Worm (Caenorhabditis elegans) whole organism, L1 larva: ENCODE results near the gene F57F4.1.

Experiments used
- C16A3.4 ChIP-seq: fragments of 150-350 bp; optimal IDR thresholded peaks from 2 replicates; lab custom pipeline; 2014; ENCODE audit warnings: missing biosample characterization, missing genetic modification characterization
- C34B4.2 ChIP-seq: sonication (generic microtip); optimal IDR thresholded peaks from 2 replicates; lab custom pipeline; 2017; ENCODE audit warnings: mild to moderate bottlenecking, missing genetic modification characterization, missing compliant biosample characterization
- F16B12.6 ChIP-seq: fragments of 150-350 bp; optimal IDR thresholded peaks from 2 replicates; lab custom pipeline; 2014; ENCODE audit warnings: missing biosample characterization, missing genetic modification characterization
- Y116A8C.19 ChIP-seq: sonication (generic microtip); optimal IDR thresholded peaks from 2 replicates; lab custom pipeline; 2016; ENCODE audit warnings: missing compliant biosample characterization, missing genetic modification characterization, borderline replicate concordance
- aha-1 ChIP-seq: fragments of 150-350 bp; optimal IDR thresholded peaks from 2 replicates; lab custom pipeline; 2014; ENCODE audit warnings: missing biosample characterization, missing genetic modification characterization
- alr-1 ChIP-seq: fragments of 200-800 bp; sonication (Bioruptor generic); optimal IDR thresholded peaks from 2 replicates; lab custom pipeline; 2018; ENCODE audit warnings: borderline replicate concordance, mild to moderate bottlenecking, missing genetic modification characterization, missing compliant biosample characterization
- ama-1 ChIP-seq: fragments of 150-350 bp; optimal IDR thresholded peaks from 2 replicates; lab custom pipeline; 2014
- blmp-1 ChIP-seq: fragments of 150-350 bp; optimal IDR thresholded peaks from 2 replicates; lab custom pipeline; 2014; ENCODE audit warnings: missing biosample characterization, missing genetic modification characterization
- ceh-63 ChIP-seq: fragments of 200-800 bp; sonication (Bioruptor generic); optimal IDR thresholded peaks from 2 replicates; lab custom pipeline; 2018; ENCODE audit warnings: mild to moderate bottlenecking, missing genetic modification characterization, missing compliant biosample characterization
- ceh-88 ChIP-seq: fragments of 200-800 bp; sonication (Bioruptor generic); IDR thresholded peaks from 2 replicates; pipeline ENCODE4 v1.3.6; 2022; ENCODE audit warnings: missing genetic modification characterization, missing compliant biosample characterization
- ceh-90 ChIP-seq: sonication (generic microtip); optimal IDR thresholded peaks from 2 replicates; lab custom pipeline; 2016; ENCODE audit warnings: missing genetic modification characterization, missing compliant biosample characterization
- ces-1 ChIP-seq: fragments of 150-350 bp; optimal IDR thresholded peaks from 2 replicates; lab custom pipeline; 2014; ENCODE audit warnings: missing biosample characterization, missing genetic modification reagents, missing genetic modification characterization
- dpl-1 ChIP-seq, 3 experiments: fragments of 150-350 bp in 2 of 3; sonication (generic microtip) in 1 of 3; optimal IDR thresholded peaks; 2 replicates each; lab custom pipeline; 2014 to 2017; ENCODE audit warnings: missing biosample characterization in 3 of 3, missing genetic modification characterization in 3 of 3, missing genetic modification reagents in 3 of 3
- efl-3 ChIP-seq: fragments of 200-800 bp; sonication (Bioruptor generic); optimal IDR thresholded peaks from 2 replicates; lab custom pipeline; 2018; ENCODE audit warnings: mild to moderate bottlenecking, missing genetic modification characterization, missing compliant biosample characterization
- egl-13 ChIP-seq: sonication (generic microtip); optimal IDR thresholded peaks from 2 replicates; lab custom pipeline; 2016; ENCODE audit warnings: missing genotype, missing genetic modification reagents, missing genetic modification characterization, missing compliant biosample characterization
- egl-27 ChIP-seq, 2 experiments: fragments of 150-350 bp in 1 of 2; sonication (generic microtip); optimal IDR thresholded peaks; 3 replicates each; lab custom pipeline; 2017 to 2018; ENCODE audit warnings: missing biosample characterization in 2 of 2, missing genetic modification characterization in 2 of 2, missing genetic modification reagents in 2 of 2
- elt-3 ChIP-seq, 6 experiments: fragments of 150-350 bp in 1 of 6; sonication (generic microtip); optimal IDR thresholded peaks; 2 replicates each; lab custom pipeline; 2017 to 2018; ENCODE audit warnings: missing biosample characterization in 6 of 6, missing genetic modification characterization in 6 of 6, inconsistent platforms in 1 of 6
- fkh-10 ChIP-seq: sonication (generic microtip); optimal IDR thresholded peaks from 2 replicates; lab custom pipeline; 2017; ENCODE audit warnings: missing biosample characterization, missing genetic modification reagents, missing genetic modification characterization
- fos-1 ChIP-seq: fragments of 150-350 bp; optimal IDR thresholded peaks from 2 replicates; lab custom pipeline; 2014; ENCODE audit warnings: missing biosample characterization, missing genetic modification characterization
- grh-1 ChIP-seq: fragments of 200-800 bp; sonication (Bioruptor generic); IDR thresholded peaks from 2 replicates; pipeline ENCODE4 v1.3.6; 2022; ENCODE audit warnings: missing genetic modification reagents, missing genetic modification characterization, missing compliant biosample characterization
- hlh-17 ChIP-seq: fragments of 200-800 bp; sonication (Bioruptor generic); optimal IDR thresholded peaks from 2 replicates; lab custom pipeline; 2018; ENCODE audit warnings: missing genetic modification characterization, mild to moderate bottlenecking, missing compliant biosample characterization, moderate library complexity, borderline replicate concordance
- irx-1 ChIP-seq: sonication (generic microtip); optimal IDR thresholded peaks from 2 replicates; lab custom pipeline; 2016; ENCODE audit warnings: missing genetic modification characterization, missing compliant biosample characterization
- isw-1 ChIP-seq: fragments of 200-800 bp; sonication (Bioruptor generic); IDR thresholded peaks from 2 replicates; pipeline ENCODE4 v1.3.6; 2022; ENCODE audit warnings: missing genetic modification characterization, missing compliant biosample characterization
- jun-1 ChIP-seq: fragments of 150-350 bp; optimal IDR thresholded peaks from 2 replicates; lab custom pipeline; 2014; ENCODE audit warnings: missing biosample characterization, missing genetic modification reagents, missing genetic modification characterization
- lin-13 ChIP-seq: fragments of 150-350 bp; optimal IDR thresholded peaks from 2 replicates; lab custom pipeline; 2014; ENCODE audit warnings: missing biosample characterization, missing genetic modification reagents, missing genetic modification characterization
- lin-15B ChIP-seq: fragments of 150-350 bp; sonication (generic microtip); optimal IDR thresholded peaks from 3 replicates; lab custom pipeline; 2014; ENCODE audit warnings: missing biosample characterization, missing genetic modification characterization
- mab-9 ChIP-seq: fragments of 200-800 bp; sonication (Bioruptor generic); IDR thresholded peaks from 2 replicates; pipeline ENCODE4 v1.3.6; 2022; ENCODE audit warnings: missing genetic modification reagents, missing genetic modification characterization, missing compliant biosample characterization
- mdl-1 ChIP-seq, 2 experiments: fragments of 150-350 bp; optimal IDR thresholded peaks; 2 replicates each; lab custom pipeline; 2014 to 2017; ENCODE audit warnings: missing biosample characterization in 2 of 2, missing genetic modification characterization in 2 of 2, inconsistent platforms in 1 of 2
- mef-2 ChIP-seq: fragments of 150-350 bp; optimal IDR thresholded peaks from 2 replicates; lab custom pipeline; 2014; ENCODE audit warnings: missing biosample characterization, missing genetic modification characterization
- nhr-11 ChIP-seq: fragments of 150-350 bp; optimal IDR thresholded peaks from 2 replicates; lab custom pipeline; 2014; ENCODE audit warnings: missing biosample characterization, missing genetic modification characterization
- nhr-20 ChIP-seq: sonication (generic microtip); optimal IDR thresholded peaks from 2 replicates; lab custom pipeline; 2016; ENCODE audit warnings: mild to moderate bottlenecking, missing genetic modification characterization, missing compliant biosample characterization
- nhr-47 ChIP-seq: sonication (generic microtip); optimal IDR thresholded peaks from 2 replicates; lab custom pipeline; 2016; ENCODE audit warnings: mild to moderate bottlenecking, missing genetic modification characterization, moderate library complexity, missing compliant biosample characterization
- nhr-71 ChIP-seq: sonication (generic microtip); optimal IDR thresholded peaks from 2 replicates; lab custom pipeline; 2016; ENCODE audit warnings: mild to moderate bottlenecking, missing genetic modification characterization, moderate library complexity, missing compliant biosample characterization
- nhr-76 ChIP-seq: sonication (generic microtip); optimal IDR thresholded peaks from 2 replicates; lab custom pipeline; 2017; ENCODE audit warnings: missing biosample characterization, missing genetic modification characterization
- nhr-77 ChIP-seq: fragments of 150-350 bp; optimal IDR thresholded peaks from 2 replicates; lab custom pipeline; 2014; ENCODE audit warnings: missing biosample characterization, missing genetic modification characterization
- nhr-85 ChIP-seq: sonication (generic microtip); peaks from one replicate; lab custom pipeline; 2016; ENCODE audit warnings: missing genetic modification characterization, inconsistent platforms, missing compliant biosample characterization
- nhr-90 ChIP-seq: sonication (generic microtip); optimal IDR thresholded peaks from 2 replicates; lab custom pipeline; 2016; ENCODE audit warnings: mild to moderate bottlenecking, missing genetic modification characterization, missing compliant biosample characterization; ENCODE audit not compliant: poor library complexity
- pax-3 ChIP-seq: fragments of 200-800 bp; sonication (Bioruptor generic); optimal IDR thresholded peaks from 2 replicates; lab custom pipeline; 2018; ENCODE audit warnings: mild to moderate bottlenecking, missing genetic modification characterization, moderate library complexity, missing compliant biosample characterization
- pqm-1 ChIP-seq: sonication (generic microtip); optimal IDR thresholded peaks from 3 replicates; lab custom pipeline; 2017; ENCODE audit warnings: missing biosample characterization, missing genetic modification characterization
- rnt-1 ChIP-seq: sonication (generic microtip); optimal IDR thresholded peaks from 2 replicates; lab custom pipeline; 2016; ENCODE audit warnings: mild to moderate bottlenecking, missing genetic modification characterization, moderate library complexity, missing compliant biosample characterization
- skn-1 ChIP-seq: fragments of 150-350 bp; optimal IDR thresholded peaks from 2 replicates; lab custom pipeline; 2014; ENCODE audit warnings: missing biosample characterization, missing genetic modification characterization
- snpc-4 ChIP-seq: fragments of 150-350 bp; optimal IDR thresholded peaks from 2 replicates; lab custom pipeline; 2014; ENCODE audit warnings: missing biosample characterization, missing genetic modification characterization
- snu-23 ChIP-seq: sonication (generic microtip); optimal IDR thresholded peaks from 2 replicates; lab custom pipeline; 2016; ENCODE audit warnings: missing genetic modification characterization, missing compliant biosample characterization
- sptf-1 ChIP-seq: fragments of 150-350 bp; optimal IDR thresholded peaks from 2 replicates; lab custom pipeline; 2014; ENCODE audit warnings: missing biosample characterization, missing genetic modification characterization
- sup-37 ChIP-seq: fragments of 200-800 bp; sonication (Bioruptor generic); optimal IDR thresholded peaks from 2 replicates; lab custom pipeline; 2018; ENCODE audit warnings: mild to moderate bottlenecking, missing genetic modification characterization, missing compliant biosample characterization
- tbx-2 ChIP-seq: sonication (generic microtip); optimal IDR thresholded peaks from 2 replicates; lab custom pipeline; 2016; ENCODE audit warnings: missing genetic modification characterization, missing compliant biosample characterization
- unc-86 ChIP-seq: sonication (generic microtip); optimal IDR thresholded peaks from 2 replicates; lab custom pipeline; 2016; ENCODE audit warnings: missing genetic modification characterization, missing compliant biosample characterization
- xbp-1 ChIP-seq: sonication (generic microtip); optimal IDR thresholded peaks from 2 replicates; lab custom pipeline; 2016; ENCODE audit warnings: missing genetic modification characterization, missing compliant biosample characterization
- zag-1 ChIP-seq: fragments of 150-350 bp; optimal IDR thresholded peaks from 2 replicates; lab custom pipeline; 2014; ENCODE audit warnings: missing biosample characterization, missing genetic modification characterization
- zip-4 ChIP-seq: fragments of 200-800 bp; sonication (Bioruptor generic); optimal IDR thresholded peaks from 2 replicates; lab custom pipeline; 2018; ENCODE audit warnings: mild to moderate bottlenecking, missing genetic modification characterization, moderate library complexity, missing compliant biosample characterization
- ztf-11 ChIP-seq, 2 experiments: sonication (generic microtip); optimal IDR thresholded peaks; 2 replicates each; lab custom pipeline; 2016 to 2017; ENCODE audit warnings: missing genetic modification characterization in 2 of 2, missing biosample characterization in 1 of 2, missing compliant biosample characterization in 1 of 2
- ztf-4 ChIP-seq: fragments of 150-350 bp; optimal IDR thresholded peaks from 2 replicates; lab custom pipeline; 2014; ENCODE audit warnings: missing biosample characterization, missing genetic modification characterization

Gene F57F4.1

ce11 chrV:6433446-6434178, 43.3 kb downstream of the F57F4.1 start, which contains the start of the genes gad-1 and erfa-1:
Gene gad-1 (minus strand): TSS chrV:6433496.
Gene erfa-1 (plus strand): TSS chrV:6434128.
- TF ChIP-seq ama-1 (lab: Kevin White, UChicago) (no peak), nhr-20 (tag; lab: Kevin White, UChicago) (peak; percentile 68), C16A3.4 (tag; lab: Kevin White, UChicago) (peak; percentile 72), C34B4.2 (tag; lab: Kevin White, UChicago) (no peak), nhr-11 (no peak), ceh-88 (no peak), sup-37 (no peak), fkh-10 (GFP tag; lab: Kevin White, UChicago) (no peak), ceh-63 (no peak), skn-1 (peak; percentile 66), nhr-85 (peak; percentile 74), lin-15B (tag; lab: Kevin White, UChicago) (peak; percentile 89), pqm-1 (tag; lab: Kevin White, UChicago) (no peak), ztf-11 (tag; optimal IDR thresholded peaks at IDR 0.05; lab: Kevin White, UChicago) (peak in 1 of 2 experiments; percentile 30), blmp-1 (tag; lab: Kevin White, UChicago) (peak; percentile 47), ztf-4 (tag; lab: Kevin White, UChicago) (no peak), irx-1 (peak; percentile 29), unc-86 (peak; percentile 16), nhr-47 (peak; percentile 63), nhr-76 (no peak), nhr-90 (tag; lab: Kevin White, UChicago) (peak; percentile 6), nhr-77 (tag; lab: Kevin White, UChicago) (no peak), aha-1 (no peak), pax-3 (tag; lab: Kevin White, UChicago) (no peak), efl-3 (GFP tag; lab: Kevin White, UChicago) (no peak), jun-1 (no peak), mdl-1 (tag; optimal IDR thresholded peaks at IDR 0.05; lab: Kevin White, UChicago) (peak in 1 of 2 experiments; percentile 32), ces-1 (GFP tag; lab: Kevin White, UChicago) (no peak), zag-1 (no peak), zip-4 (GFP tag; lab: Kevin White, UChicago) (no peak), mef-2 (tag; lab: Kevin White, UChicago) (no peak), grh-1 (GFP tag; lab: Robert Waterston, UW) (no peak), F16B12.6 (peak; percentile 56), nhr-71 (tag; lab: Kevin White, UChicago) (peak; percentile 72), ceh-90 (tag; lab: Kevin White, UChicago) (peak; percentile 76), fos-1 (tag; lab: Kevin White, UChicago) (no peak), snu-23 (GFP tag; lab: Kevin White, UChicago) (peak; percentile 68), elt-3 (tag; optimal IDR thresholded peaks at IDR 0.05; lab: Kevin White, UChicago) (peak in 1 of 6 experiments; percentile 36), lin-13 (GFP tag; lab: Kevin White, UChicago) (peak; percentile 30), rnt-1 (tag; lab: Kevin White, UChicago) (peak; percentile 87), egl-13 (tag; lab: Kevin White, UChicago) (no peak), sptf-1 (no peak), xbp-1 (tag; lab: Kevin White, UChicago) (peak; percentile 38), snpc-4 (tag; lab: Kevin White, UChicago) (no peak), egl-27 (tag; optimal IDR thresholded peaks at IDR 0.05; lab: Kevin White, UChicago) (no peak), tbx-2 (peak; percentile 58), alr-1 (tag; lab: Kevin White, UChicago) (no peak), isw-1 (GFP tag; lab: Robert Waterston, UW) (peak; percentile 41), Y116A8C.19 (no peak), dpl-1 (GFP tag; optimal IDR thresholded peaks at IDR 0.05; lab: Kevin White, UChicago) (peak; percentile 61 to 71 (median 62)), hlh-17 (no peak), mab-9 (no peak)
